4 fruit fly cellular contexts compared by ENCODE assay signal in the genomic region with DNA sequence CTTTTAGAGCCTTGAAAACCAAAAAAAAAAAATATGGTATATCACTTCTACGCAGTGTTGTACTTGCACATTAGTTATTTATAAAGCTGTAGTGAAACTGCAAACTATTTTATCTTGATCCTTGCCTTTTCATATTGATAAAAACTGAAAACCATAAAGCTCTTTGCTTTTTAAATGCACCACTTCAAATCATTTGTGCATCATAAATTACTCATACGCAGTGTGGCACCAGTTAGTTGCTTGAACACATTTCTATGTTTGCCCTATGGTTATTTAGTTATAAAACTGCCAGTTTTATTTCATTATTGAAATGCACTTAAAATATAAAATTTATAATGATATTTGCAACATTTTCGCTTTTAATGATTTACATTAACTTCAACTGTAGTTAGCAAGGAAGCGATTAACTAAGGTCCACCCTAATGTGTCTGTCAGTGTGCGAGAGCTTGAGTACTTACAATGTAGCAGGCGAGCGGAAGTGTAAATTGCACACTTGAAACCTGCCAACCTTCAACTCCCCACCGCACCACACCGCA.
TF ChIP-seq lines count a peak whose summit lies in the region.

No protein-coding gene starts in this region.

- no peak for TF ChIP-seq CTCF in whole organism, embryonic (GFP tag; optimal IDR thresholded peaks at IDR 0.05; lab: Kevin White, UChicago)

TF ChIP-seq in whole organism, adult, 20 proteins besides CTCF, POLR2A, EP300 and RAD21:
- TF ChIP-seq CG5204 (GFP tag; optimal IDR thresholded peaks at IDR 0.05; lab: Kevin White, UChicago), result peak; percentile 1
- TF ChIP-seq CG12768 (GFP tag; optimal IDR thresholded peaks at IDR 0.05; lab: Kevin White, UChicago), result no peak

TF ChIP-seq in whole organism, embryonic, 481 proteins besides CTCF, POLR2A, EP300 and RAD21 (continues in another document):
- TF ChIP-seq Neu2 (GFP tag; optimal IDR thresholded peaks at IDR 0.05; lab: Kevin White, UChicago; ENCODE audit: borderline replicate concordance) (no peak), Deaf1 (tag; optimal IDR thresholded peaks at IDR 0.05; lab: Kevin White, UChicago) (no peak), ttk (GFP tag; IDR thresholded peaks at IDR 0.05; lab: Robert Waterston, UW) (no peak), dmrt99B (tag; optimal IDR thresholded peaks at IDR 0.05; lab: Kevin White, UChicago) (peak; percentile 12), Tbp (GFP tag; optimal IDR thresholded peaks at IDR 0.05; lab: Kevin White, UChicago) (no peak), gcm2 (GFP tag; optimal IDR thresholded peaks at IDR 0.05; lab: Kevin White, UChicago) (no peak), cas (GFP tag; IDR thresholded peaks at IDR 0.05; lab: Robert Waterston, UW) (no peak), CG8765 (GFP tag; IDR thresholded peaks at IDR 0.05; lab: Robert Waterston, UW) (no peak), chn (GFP tag; optimal IDR thresholded peaks at IDR 0.05; lab: Kevin White, UChicago) (no peak), pnt (GFP tag; optimal IDR thresholded peaks at IDR 0.05; lab: Kevin White, UChicago) (no peak), nerfin-2 (GFP tag; IDR thresholded peaks at IDR 0.05; lab: Robert Waterston, UW; ENCODE audit: partially characterized antibody) (no peak), bigmax (GFP tag; optimal IDR thresholded peaks at IDR 0.05; lab: Kevin White, UChicago) (no peak), oc (tag; optimal IDR thresholded peaks at IDR 0.05; lab: Kevin White, UChicago) (no peak), CG11247 (GFP tag; IDR thresholded peaks at IDR 0.05; lab: Robert Waterston, UW) (no peak), CG17186 (GFP tag; optimal IDR thresholded peaks at IDR 0.05; lab: Kevin White, UChicago) (no peak), BtbVII (GFP tag; optimal IDR thresholded peaks at IDR 0.05; lab: Kevin White, UChicago) (no peak), crc (GFP tag; optimal IDR thresholded peaks at IDR 0.05; lab: Kevin White, UChicago) (no peak), run (tag; optimal IDR thresholded peaks at IDR 0.05; lab: Kevin White, UChicago) (no peak), gfzf (GFP tag; optimal IDR thresholded peaks at IDR 0.05; lab: Kevin White, UChicago) (no peak), hkb (optimal IDR thresholded peaks at IDR 0.05; lab: Kevin White, UChicago) (no peak), hkb (GFP tag; IDR thresholded peaks at IDR 0.05; lab: Robert Waterston, UW) (no peak), Sox100B (GFP tag; optimal IDR thresholded peaks at IDR 0.05; lab: Kevin White, UChicago) (peak; percentile 24), CG4820 (GFP tag; optimal IDR thresholded peaks at IDR 0.05; lab: Kevin White, UChicago) (no peak), Gug (GFP tag; IDR thresholded peaks at IDR 0.05; lab: Robert Waterston, UW) (no peak), Spps (tag; optimal IDR thresholded peaks at IDR 0.05; lab: Kevin White, UChicago) (no peak), lmd (GFP tag; IDR thresholded peaks at IDR 0.05; lab: Robert Waterston, UW) (no peak), ATbp (GFP tag; optimal IDR thresholded peaks at IDR 0.05; lab: Kevin White, UChicago) (no peak), pan (optimal IDR thresholded peaks at IDR 0.05; lab: Kevin White, UChicago) (no peak), pan (GFP tag; optimal IDR thresholded peaks at IDR 0.05 in 1 of 2, IDR thresholded peaks at IDR 0.05 in 1 of 2) (no peak)

TF ChIP-seq in whole organism, prepupa, 60 proteins besides CTCF, POLR2A, EP300 and RAD21 (continues in another document):
- no peak for TF ChIP-seq Hr38 (GFP tag; optimal IDR thresholded peaks at IDR 0.05; lab: Kevin White, UChicago)
- peak; percentile 2 for TF ChIP-seq Eip75B (GFP tag; optimal IDR thresholded peaks at IDR 0.05; lab: Kevin White, UChicago)
- TF ChIP-seq CG4318 (GFP tag; optimal IDR thresholded peaks at IDR 0.05; lab: Kevin White, UChicago), result no peak
- peak; percentile 36 for TF ChIP-seq CG10669 (GFP tag; optimal IDR thresholded peaks at IDR 0.05; lab: Kevin White, UChicago)
- TF ChIP-seq CG8319 (GFP tag; optimal IDR thresholded peaks at IDR 0.05; lab: Kevin White, UChicago), result no peak
- TF ChIP-seq CG16779 (tag; optimal IDR thresholded peaks at IDR 0.05; lab: Kevin White, UChicago), result no peak
- TF ChIP-seq CG15336 (GFP tag; IDR thresholded peaks at IDR 0.05; lab: Robert Waterston, UW), result no peak
- no peak for TF ChIP-seq CG11294 (GFP tag; IDR thresholded peaks at IDR 0.05; lab: Robert Waterston, UW)
- TF ChIP-seq pdm3 (GFP tag; optimal IDR thresholded peaks at IDR 0.05; lab: Kevin White, UChicago), result peak; percentile 30
- TF ChIP-seq ss (GFP tag; optimal IDR thresholded peaks at IDR 0.05; lab: Kevin White, UChicago), result peak in 1 of 2 experiments; percentile 18
- peak; percentile 33 for TF ChIP-seq CG10631 (GFP tag; optimal IDR thresholded peaks at IDR 0.05; lab: Kevin White, UChicago)
- no peak for TF ChIP-seq CG11902 (GFP tag; optimal IDR thresholded peaks at IDR 0.05; lab: Kevin White, UChicago)
- no peak for TF ChIP-seq OdsH (GFP tag; optimal IDR thresholded peaks at IDR 0.05; lab: Kevin White, UChicago)
- TF ChIP-seq CG1621 (tag; optimal IDR thresholded peaks at IDR 0.05; lab: Kevin White, UChicago), result no peak
- no peak for TF ChIP-seq Eip93F (GFP tag; optimal IDR thresholded peaks at IDR 0.05; lab: Kevin White, UChicago)
- no peak for TF ChIP-seq CG7368 (GFP tag; optimal IDR thresholded peaks at IDR 0.05; lab: Kevin White, UChicago)
- TF ChIP-seq Met (GFP tag; optimal IDR thresholded peaks at IDR 0.05; lab: Kevin White, UChicago), result peak; percentile 3
- no peak for TF ChIP-seq cyc (GFP tag; optimal IDR thresholded peaks at IDR 0.05; lab: Kevin White, UChicago)
- no peak for TF ChIP-seq Gug (GFP tag; IDR thresholded peaks at IDR 0.05; lab: Robert Waterston, UW)
- no peak for TF ChIP-seq acj6 (GFP tag; optimal IDR thresholded peaks at IDR 0.05; lab: Kevin White, UChicago)
- no peak for TF ChIP-seq CG8119 (GFP tag; IDR thresholded peaks at IDR 0.05; lab: Robert Waterston, UW)
- peak; percentile 22 for TF ChIP-seq esn (GFP tag; optimal IDR thresholded peaks at IDR 0.05; lab: Kevin White, UChicago)
- TF ChIP-seq CG6854 (GFP tag; optimal IDR thresholded peaks at IDR 0.05; lab: Kevin White, UChicago), result no peak
- TF ChIP-seq Hr4 (GFP tag; optimal IDR thresholded peaks at IDR 0.05; lab: Kevin White, UChicago), result peak; percentile 24
- TF ChIP-seq CG11762 (GFP tag; optimal IDR thresholded peaks at IDR 0.05; lab: Kevin White, UChicago; ENCODE audit: insufficient read depth), result no peak
- TF ChIP-seq CG6792 (GFP tag; optimal IDR thresholded peaks at IDR 0.05; lab: Kevin White, UChicago), result no peak
- TF ChIP-seq Smox (GFP tag; optimal IDR thresholded peaks at IDR 0.05; lab: Kevin White, UChicago), result peak; percentile 9
- TF ChIP-seq CG6276 (GFP tag; optimal IDR thresholded peaks at IDR 0.05; lab: Kevin White, UChicago), result no peak
- TF ChIP-seq dac (GFP tag; optimal IDR thresholded peaks at IDR 0.05; lab: Kevin White, UChicago), result peak; percentile 20
- no peak for TF ChIP-seq CG31627 (GFP tag; optimal IDR thresholded peaks at IDR 0.05; lab: Kevin White, UChicago)

TF ChIP-seq in whole organism, pupa, 21 proteins besides CTCF, POLR2A, EP300 and RAD21:
- TF ChIP-seq CG8159 (tag; optimal IDR thresholded peaks at IDR 0.05; lab: Kevin White, UChicago) (peak; percentile 70), D1 (tag; optimal IDR thresholded peaks at IDR 0.05; lab: Kevin White, UChicago) (no peak), rn (GFP tag; IDR thresholded peaks at IDR 0.05; lab: Robert Waterston, UW) (no peak), CG14655 (GFP tag; optimal IDR thresholded peaks at IDR 0.05; lab: Kevin White, UChicago) (no peak), CG9948 (tag; optimal IDR thresholded peaks at IDR 0.05; lab: Kevin White, UChicago) (peak; percentile 13), CG4496 (GFP tag; IDR thresholded peaks at IDR 0.05; lab: Robert Waterston, UW) (no peak), Pif1B (GFP tag; optimal IDR thresholded peaks at IDR 0.05; lab: Kevin White, UChicago) (no peak), CG34367 (tag; optimal IDR thresholded peaks at IDR 0.05; lab: Kevin White, UChicago) (no peak), CG12605 (GFP tag; IDR thresholded peaks at IDR 0.05; lab: Robert Waterston, UW) (no peak), CG8301 (tag; optimal IDR thresholded peaks at IDR 0.05; lab: Kevin White, UChicago) (peak; percentile 4), CG13204 (GFP tag; optimal IDR thresholded peaks at IDR 0.05; lab: Kevin White, UChicago) (no peak), CG15710 (tag; optimal IDR thresholded peaks at IDR 0.05; lab: Kevin White, UChicago) (peak; percentile 12), EcR (GFP tag; optimal IDR thresholded peaks at IDR 0.05; lab: Kevin White, UChicago) (no peak), Snoo (tag; optimal IDR thresholded peaks at IDR 0.05; lab: Kevin White, UChicago) (no peak), CG17806 (tag; optimal IDR thresholded peaks at IDR 0.05; lab: Kevin White, UChicago) (peak; percentile 18), CG10348 (GFP tag; IDR thresholded peaks at IDR 0.05; lab: Robert Waterston, UW) (no peak)
